Fruit fly (Drosophila melanogaster) whole organism, embryonic: ENCODE data around the gene Sur-8.

Source experiments
- ATbp ChIP-seq: fragments of 200-800 bp; sonication (Bioruptor generic); optimal IDR thresholded peaks from 2 replicates; lab custom pipeline; 2017; ENCODE audit warnings: missing biosample characterization, mild to moderate bottlenecking, missing genetic modification characterization, missing genetic modification reagents
- CG10654 ChIP-seq: fragments of 200-800 bp; sonication (Bioruptor generic); optimal IDR thresholded peaks from 2 replicates; lab custom pipeline; 2016; ENCODE audit warnings: missing biosample characterization, missing genetic modification characterization
- CG11696 ChIP-seq: fragments of 200-800 bp; sonication (Bioruptor generic); IDR thresholded peaks from 2 replicates; pipeline ENCODE4 v1.3.6; 2022; ENCODE audit warnings: missing biosample characterization, missing genetic modification characterization
- CG13624 ChIP-seq: fragments of 200-800 bp; sonication (Bioruptor generic); optimal IDR thresholded peaks from 2 replicates; lab custom pipeline; 2016; ENCODE audit warnings: missing biosample characterization, missing genetic modification characterization
- CG1647 ChIP-seq: fragments of 200-800 bp; sonication (Bioruptor generic); optimal IDR thresholded peaks from 3 replicates; lab custom pipeline; 2016; ENCODE audit warnings: missing biosample characterization, missing genetic modification characterization
- CG17359 ChIP-seq: fragments of 200-800 bp; sonication (Bioruptor generic); optimal IDR thresholded peaks from 3 replicates; lab custom pipeline; 2018; ENCODE audit warnings: missing biosample characterization, mild to moderate bottlenecking, missing genetic modification characterization, moderate library complexity
- CG18764 ChIP-seq: fragments of 200-800 bp; sonication (Bioruptor generic); optimal IDR thresholded peaks from 3 replicates; lab custom pipeline; 2016; ENCODE audit warnings: missing biosample characterization, missing genetic modification characterization
- CG31224 ChIP-seq: fragments of 200-800 bp; sonication (Bioruptor generic); IDR thresholded peaks from 2 replicates; pipeline ENCODE4 v1.3.6; 2022; ENCODE audit warnings: missing biosample characterization, missing genetic modification characterization
- CG34376 ChIP-seq: fragments of 200-800 bp; sonication (Bioruptor generic); optimal IDR thresholded peaks from 2 replicates; lab custom pipeline; 2018; ENCODE audit warnings: missing biosample characterization, mild to moderate bottlenecking, missing genetic modification characterization
- CG4282 ChIP-seq: fragments of 200-800 bp; sonication (Bioruptor generic); optimal IDR thresholded peaks from 2 replicates; lab custom pipeline; 2016; ENCODE audit warnings: missing biosample characterization, missing genetic modification characterization
- CG5245 ChIP-seq: fragments of 200-800 bp; sonication (Bioruptor generic); optimal IDR thresholded peaks from 3 replicates; lab custom pipeline; 2016; ENCODE audit warnings: missing biosample characterization, missing genetic modification characterization
- CG6254 ChIP-seq: fragments of 200-800 bp; sonication (Bioruptor generic); optimal IDR thresholded peaks from 3 replicates; lab custom pipeline; 2017; ENCODE audit warnings: mild to moderate bottlenecking, missing biosample characterization, missing genetic modification reagents, missing genetic modification characterization
- CG8089 ChIP-seq: fragments of 200-800 bp; sonication (Bioruptor generic); optimal IDR thresholded peaks from 3 replicates; lab custom pipeline; 2016; ENCODE audit warnings: missing biosample characterization, missing genetic modification characterization
- CG8478 ChIP-seq: fragments of >200 bp; optimal IDR thresholded peaks from 2 replicates; lab custom pipeline; 2018
- CG9876 ChIP-seq: fragments of 200-800 bp; sonication (Bioruptor generic); optimal IDR thresholded peaks from 2 replicates; lab custom pipeline; 2016; ENCODE audit warnings: missing biosample characterization, missing genetic modification characterization
- D19B ChIP-seq: fragments of 200-800 bp; sonication (Bioruptor generic); optimal IDR thresholded peaks from 2 replicates; lab custom pipeline; 2017; ENCODE audit warnings: missing biosample characterization, mild to moderate bottlenecking, missing genetic modification characterization
- Dip3 ChIP-seq: fragments of 200-800 bp; sonication (Bioruptor generic); optimal IDR thresholded peaks from 3 replicates; lab custom pipeline; 2016; ENCODE audit warnings: missing biosample characterization, missing genetic modification characterization
- ERR ChIP-seq: fragments of 200-800 bp; sonication (Bioruptor generic); optimal IDR thresholded peaks from 2 replicates; lab custom pipeline; 2016; ENCODE audit warnings: missing biosample characterization, missing genetic modification characterization
- Eip74EF ChIP-seq, 2 experiments: fragments of 200-800 bp in 1 of 2; fragments of >200 bp in 1 of 2; sonication (Bioruptor generic) in 1 of 2; optimal IDR thresholded peaks; 2 replicates each; lab custom pipeline; 2017 to 2019; ENCODE audit warnings: missing biosample characterization in 2 of 2, missing genetic modification characterization in 2 of 2, mild to moderate bottlenecking in 1 of 2, moderate library complexity in 1 of 2
- GATAe ChIP-seq: fragments of 200-800 bp; sonication (Bioruptor generic); conservative IDR thresholded peaks from 2 replicates; pipeline ENCODE4 v1.3.6; 2022; ENCODE audit warnings: missing biosample characterization, missing genetic modification characterization
- NK7.1 ChIP-seq: fragments of 200-800 bp; sonication (Bioruptor generic); optimal IDR thresholded peaks from 3 replicates; lab custom pipeline; 2016; ENCODE audit warnings: missing biosample characterization, missing genetic modification characterization
- Scr ChIP-seq: fragments of 200-800 bp; sonication (Bioruptor generic); IDR thresholded peaks from 2 replicates; pipeline ENCODE4 v1.3.6; 2022; ENCODE audit warnings: missing biosample characterization, missing genetic modification characterization; ENCODE audit not compliant: partially characterized antibody
- Ssrp ChIP-seq: fragments of 200-800 bp; sonication (Bioruptor generic); optimal IDR thresholded peaks from 2 replicates; lab custom pipeline; 2018; ENCODE audit warnings: missing biosample characterization, mild to moderate bottlenecking, missing genetic modification characterization, moderate library complexity
- Trl ChIP-seq, 3 experiments: fragments of >200 bp in 2 of 3; fragments of 200-800 bp in 1 of 3; sonication (Bioruptor generic) in 1 of 3; optimal IDR thresholded peaks; 2 replicates in 1 of 3; 3 replicates in 2 of 3; lab custom pipeline; 2016 to 2017; ENCODE audit warnings: missing biosample characterization in 1 of 3, missing genetic modification characterization in 1 of 3
- Usf ChIP-seq: fragments of 200-800 bp; sonication (Bioruptor generic); optimal IDR thresholded peaks from 2 replicates; lab custom pipeline; 2017; ENCODE audit warnings: missing genotype, missing biosample characterization, missing genetic modification characterization
- ab ChIP-seq: fragments of 200-800 bp; sonication (Bioruptor generic); optimal IDR thresholded peaks from 2 replicates; lab custom pipeline; 2016; ENCODE audit warnings: missing biosample characterization, missing genetic modification characterization
- abd-A ChIP-seq: fragments of 200-800 bp; sonication (Bioruptor generic); optimal IDR thresholded peaks from 3 replicates; lab custom pipeline; 2019; ENCODE audit warnings: missing biosample characterization, mild to moderate bottlenecking, missing genetic modification characterization, moderate library complexity
- amos ChIP-seq: fragments of 200-800 bp; sonication (Bioruptor generic); IDR thresholded peaks from 2 replicates; pipeline ENCODE4 v1.3.6; 2022; ENCODE audit warnings: missing biosample characterization, missing genetic modification characterization; ENCODE audit not compliant: partially characterized antibody
- cad ChIP-seq: fragments of >200 bp; optimal IDR thresholded peaks from 2 replicates; lab custom pipeline; 2017; ENCODE audit warnings: missing biosample characterization, missing genetic modification characterization
- crol ChIP-seq: fragments of 200-800 bp; sonication (Bioruptor generic); IDR thresholded peaks from 2 replicates; pipeline ENCODE4 v1.3.6; 2022; ENCODE audit warnings: missing biosample characterization, missing genetic modification characterization
- dpn ChIP-seq, 2 experiments: fragments of 200-800 bp; sonication (Bioruptor generic); optimal IDR thresholded peaks; 3 replicates each; lab custom pipeline; 2016; ENCODE audit warnings: missing biosample characterization in 2 of 2, missing genetic modification characterization in 2 of 2
- gro ChIP-seq: fragments of 200-800 bp; sonication (Bioruptor generic); optimal IDR thresholded peaks from 2 replicates; lab custom pipeline; 2016; ENCODE audit warnings: missing biosample characterization, missing genetic modification characterization
- jumu ChIP-seq: fragments of 200-800 bp; sonication (Bioruptor generic); optimal IDR thresholded peaks from 3 replicates; lab custom pipeline; 2016; ENCODE audit warnings: missing biosample characterization, missing genetic modification characterization
- lov ChIP-seq, 2 experiments: fragments of 200-800 bp in 1 of 2; fragments of >200 bp in 1 of 2; sonication (Bioruptor generic) in 1 of 2; IDR thresholded peaks in 1 of 2; optimal IDR thresholded peaks in 1 of 2; 2 replicates in 1 of 2; 3 replicates in 1 of 2; pipeline versions ENCODE4 v1.3.6 to Lab custom; 2017 to 2022; ENCODE audit warnings: missing biosample characterization in 1 of 2, missing genetic modification characterization in 1 of 2
- mam ChIP-seq: fragments of 200-800 bp; sonication (Bioruptor generic); optimal IDR thresholded peaks from 3 replicates; lab custom pipeline; 2016; ENCODE audit warnings: missing biosample characterization, missing genetic modification characterization
- nmo ChIP-seq: fragments of 200-800 bp; sonication (Bioruptor generic); optimal IDR thresholded peaks from 2 replicates; lab custom pipeline; 2018; ENCODE audit warnings: missing biosample characterization, mild to moderate bottlenecking, missing genetic modification characterization, moderate library complexity
- peb ChIP-seq: fragments of 200-800 bp; sonication (Bioruptor generic); IDR thresholded peaks from 2 replicates; pipeline ENCODE4 v1.3.6; 2022; ENCODE audit warnings: missing biosample characterization, missing genetic modification characterization
- pnt ChIP-seq: fragments of 200-800 bp; sonication (Bioruptor generic); optimal IDR thresholded peaks from 3 replicates; lab custom pipeline; 2016; ENCODE audit warnings: missing biosample characterization, missing genetic modification characterization
- salm ChIP-seq: fragments of 200-800 bp; sonication (Bioruptor generic); optimal IDR thresholded peaks from 2 replicates; lab custom pipeline; 2018; ENCODE audit warnings: missing biosample characterization, mild to moderate bottlenecking, missing genetic modification characterization
- so ChIP-seq: fragments of 200-800 bp; sonication (Bioruptor generic); IDR thresholded peaks from 3 replicates; pipeline ENCODE4 v1.3.6; 2022; ENCODE audit warnings: missing biosample characterization, missing genetic modification characterization
- toy ChIP-seq: fragments of 200-800 bp; sonication (Bioruptor generic); IDR thresholded peaks from 2 replicates; pipeline ENCODE4 v1.3.6; 2022; ENCODE audit warnings: missing biosample characterization, missing genetic modification characterization
- trh ChIP-seq: fragments of 200-800 bp; sonication (Bioruptor generic); optimal IDR thresholded peaks from 2 replicates; lab custom pipeline; 2016; ENCODE audit warnings: missing biosample characterization, missing genetic modification characterization
- ttk ChIP-seq: fragments of 200-800 bp; sonication (Bioruptor generic); IDR thresholded peaks from 2 replicates; pipeline ENCODE4 v2.1.2; 2022; ENCODE audit warnings: missing biosample characterization, missing genetic modification characterization
- vfl ChIP-seq: fragments of 200-800 bp; sonication (Bioruptor generic); optimal IDR thresholded peaks from 2 replicates; lab custom pipeline; 2016; ENCODE audit warnings: missing biosample characterization, missing genetic modification characterization
- wor ChIP-seq: fragments of 200-800 bp; sonication (Bioruptor generic); IDR thresholded peaks from 2 replicates; pipeline ENCODE4 v1.3.6; 2022; ENCODE audit warnings: missing biosample characterization, missing genetic modification characterization

Gene Sur-8

DNA sequence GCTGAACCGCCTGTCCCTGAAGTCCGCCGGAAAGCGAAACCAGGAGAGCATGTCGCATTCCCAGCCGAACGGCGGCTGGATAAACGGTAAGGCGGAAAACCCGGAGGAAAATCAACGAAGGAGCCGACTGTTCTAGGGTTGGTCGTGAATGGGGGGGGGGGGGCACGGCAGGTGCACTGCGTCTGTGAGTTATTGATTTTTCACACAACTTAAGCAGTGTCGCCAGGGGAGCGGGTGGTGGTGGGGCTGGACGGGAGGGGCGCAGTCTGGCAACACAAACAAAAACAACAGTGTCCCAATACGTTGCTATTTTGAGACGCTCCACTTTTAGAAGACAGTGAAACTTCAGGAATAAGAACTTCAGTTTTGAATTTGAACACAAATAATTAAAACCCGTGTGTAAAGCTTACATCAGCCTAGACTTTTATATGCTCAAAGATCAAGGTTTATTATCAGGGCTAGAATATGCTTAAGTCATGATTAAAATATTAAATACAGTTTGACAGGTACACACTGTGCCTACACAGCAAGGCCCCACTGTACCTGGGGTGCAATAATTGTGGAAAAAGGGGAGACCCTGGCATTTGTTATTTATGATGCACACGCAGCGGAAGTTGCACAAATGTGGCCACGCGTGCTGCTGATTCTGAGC lies 16.0 kb downstream of the Sur-8 start (continued):
- TF ChIP-seq ab (GFP tag; lab: Kevin White, UChicago) (no peak), ttk (GFP tag; lab: Robert Waterston, UW) (peak; percentile 72), amos (no peak), Dip3 (GFP tag; lab: Kevin White, UChicago) (peak; percentile 13), CG31224 (GFP tag; lab: Robert Waterston, UW) (no peak; the same call in 1 of the 2 replicates), CG5245 (GFP tag; lab: Kevin White, UChicago) (peak; percentile 64), trh (GFP tag; lab: Kevin White, UChicago) (no peak), GATAe (GFP tag; lab: Robert Waterston, UW) (no peak), wor (GFP tag; lab: Robert Waterston, UW) (peak; percentile 54), nmo (GFP tag; lab: Kevin White, UChicago) (peak; percentile 74), Trl (optimal IDR thresholded peaks at IDR 0.05; lab: Kevin White, UChicago) (no peak), Trl (GFP tag; optimal IDR thresholded peaks at IDR 0.05; lab: Kevin White, UChicago) (peak; percentile 36), Ssrp (peak; percentile 65), Eip74EF (GFP tag; optimal IDR thresholded peaks at IDR 0.05; lab: Kevin White, UChicago) (peak in 1 of 2 experiments; percentile 44), crol (GFP tag; lab: Robert Waterston, UW) (peak; percentile 97), so (GFP tag; lab: Robert Waterston, UW) (peak; percentile 73; the same call in 1 of the 3 replicates), vfl (GFP tag; lab: Kevin White, UChicago) (no peak), CG34376 (no peak), ERR (no peak), CG6254 (GFP tag; lab: Kevin White, UChicago) (peak; percentile 48), CG18764 (GFP tag; lab: Kevin White, UChicago) (peak; percentile 39), mam (no peak), pnt (GFP tag; lab: Kevin White, UChicago) (peak; percentile 32), ATbp (GFP tag; lab: Kevin White, UChicago) (peak; percentile 77), dpn (GFP tag; optimal IDR thresholded peaks at IDR 0.05; lab: Kevin White, UChicago) (peak; percentile 6 to 64), peb (GFP tag; lab: Robert Waterston, UW) (peak; percentile 44; the same call in 1 of the 2 replicates), CG1647 (GFP tag; lab: Kevin White, UChicago) (peak; percentile 23), salm (peak; percentile 61), abd-A (no peak), CG13624 (no peak), CG8478 (lab: Kevin White, UChicago) (no peak), CG9876 (GFP tag; lab: Kevin White, UChicago) (no peak), CG4282 (GFP tag; lab: Kevin White, UChicago) (no peak), Scr (GFP tag; lab: Robert Waterston, UW) (no peak), Usf (GFP tag; lab: Kevin White, UChicago) (peak; percentile 18), cad (GFP tag; lab: Kevin White, UChicago) (no peak), CG10654 (GFP tag; lab: Kevin White, UChicago) (peak; percentile 53), CG11696 (GFP tag; lab: Robert Waterston, UW) (no peak), jumu (GFP tag; lab: Kevin White, UChicago) (peak; percentile 27), NK7.1 (GFP tag; lab: Kevin White, UChicago) (no peak), gro (peak; percentile 28), lov (optimal IDR thresholded peaks at IDR 0.05; lab: Kevin White, UChicago) (no peak), lov (GFP tag; IDR thresholded peaks at IDR 0.05; lab: Robert Waterston, UW) (no peak), CG8089 (peak; percentile 37), toy (GFP tag; lab: Robert Waterston, UW) (no peak), CG17359 (peak; percentile 86), D19B (GFP tag; lab: Kevin White, UChicago) (peak; percentile 10)
